Worm (Caenorhabditis elegans) whole organism, L3 larva: ENCODE measurements around the gene cdf-1.

Experiments
- R02D3.7 ChIP-seq: fragments of 150-350 bp; optimal IDR thresholded peaks from 2 replicates; lab custom pipeline; 2014; ENCODE audit warnings: missing biosample characterization, missing genetic modification characterization
- ZK546.5 ChIP-seq: sonication (generic microtip); optimal IDR thresholded peaks from 2 replicates; lab custom pipeline; 2017; ENCODE audit warnings: missing biosample characterization, missing genetic modification characterization
- ama-1 ChIP-seq: fragments of 150-350 bp; optimal IDR thresholded peaks from 2 replicates; lab custom pipeline; 2018
- ceh-16 ChIP-seq: sonication (generic microtip); optimal IDR thresholded peaks from 2 replicates; lab custom pipeline; 2017; ENCODE audit warnings: missing biosample characterization, missing genetic modification characterization
- ceh-28 ChIP-seq: fragments of 150-350 bp; optimal IDR thresholded peaks from 2 replicates; lab custom pipeline; 2014; ENCODE audit warnings: missing biosample characterization, missing genetic modification reagents, missing genetic modification characterization
- ceh-82 ChIP-seq: fragments of 150-350 bp; optimal IDR thresholded peaks from 2 replicates; lab custom pipeline; 2014; ENCODE audit warnings: missing biosample characterization, missing genetic modification characterization
- ceh-9 ChIP-seq: sonication (generic microtip); optimal IDR thresholded peaks from 2 replicates; lab custom pipeline; 2018; ENCODE audit warnings: missing biosample characterization, missing genetic modification characterization
- egl-5 ChIP-seq: fragments of 150-350 bp; optimal IDR thresholded peaks from 2 replicates; lab custom pipeline; 2017; ENCODE audit warnings: missing biosample characterization, missing genetic modification reagents, missing genetic modification characterization, inconsistent platforms
- elt-2 ChIP-seq: sonication (generic microtip); optimal IDR thresholded peaks from 2 replicates; lab custom pipeline; 2016; ENCODE audit warnings: missing genetic modification reagents, mild to moderate bottlenecking, missing genetic modification characterization, missing compliant biosample characterization
- elt-3 ChIP-seq, 3 experiments: fragments of 150-350 bp in 1 of 3; sonication (generic microtip) in 2 of 3; optimal IDR thresholded peaks; 2 replicates in 2 of 3; 4 replicates in 1 of 3; lab custom pipeline; 2014 to 2017; ENCODE audit warnings: missing biosample characterization in 3 of 3, missing genetic modification characterization in 3 of 3
- eor-1 ChIP-seq, 2 experiments: fragments of 150-350 bp; optimal IDR thresholded peaks; 2 replicates each; lab custom pipeline; 2014 to 2018; ENCODE audit warnings: missing biosample characterization in 2 of 2, missing genetic modification characterization in 2 of 2
- fkh-2 ChIP-seq: fragments of 150-350 bp; optimal IDR thresholded peaks from 2 replicates; lab custom pipeline; 2014; ENCODE audit warnings: missing biosample characterization, missing genetic modification reagents, missing genetic modification characterization
- fos-1 ChIP-seq: fragments of 150-350 bp; optimal IDR thresholded peaks from 2 replicates; lab custom pipeline; 2014; ENCODE audit warnings: missing biosample characterization, missing genetic modification characterization
- hmg-11 ChIP-seq: sonication (generic microtip); optimal IDR thresholded peaks from 2 replicates; lab custom pipeline; 2016; ENCODE audit warnings: missing genetic modification characterization, missing compliant biosample characterization
- jun-1 ChIP-seq: fragments of 150-350 bp; optimal IDR thresholded peaks from 2 replicates; lab custom pipeline; 2014; ENCODE audit warnings: missing biosample characterization, missing genetic modification reagents, missing genetic modification characterization
- lsy-12 ChIP-seq: sonication (generic microtip); optimal IDR thresholded peaks from 2 replicates; lab custom pipeline; 2016; ENCODE audit warnings: mild to moderate bottlenecking, missing genetic modification characterization, missing compliant biosample characterization
- mdl-1 ChIP-seq: fragments of 150-350 bp; optimal IDR thresholded peaks from 2 replicates; lab custom pipeline; 2014; ENCODE audit warnings: missing biosample characterization, missing genetic modification characterization
- mml-1 ChIP-seq: fragments of 150-350 bp; sonication (generic microtip); optimal IDR thresholded peaks from 3 replicates; lab custom pipeline; 2014; ENCODE audit warnings: missing biosample characterization, missing genetic modification characterization
- nfya-1 ChIP-seq: sonication (generic microtip); optimal IDR thresholded peaks from 2 replicates; lab custom pipeline; 2017; ENCODE audit warnings: missing genetic modification characterization, mild to moderate bottlenecking, missing compliant biosample characterization, antibody characterized with exemption, moderate library complexity; ENCODE audit not compliant: insufficient read depth
- nhr-11 ChIP-seq: fragments of 150-350 bp; optimal IDR thresholded peaks from 2 replicates; lab custom pipeline; 2014; ENCODE audit warnings: missing biosample characterization, missing genetic modification characterization
- nhr-12 ChIP-seq: fragments of 150-350 bp; optimal IDR thresholded peaks from 2 replicates; lab custom pipeline; 2014; ENCODE audit warnings: missing biosample characterization, missing genetic modification characterization
- nhr-23 ChIP-seq: fragments of 150-350 bp; optimal IDR thresholded peaks from 2 replicates; lab custom pipeline; 2014; ENCODE audit warnings: missing biosample characterization, missing genetic modification reagents, missing genetic modification characterization
- nhr-25 ChIP-seq: sonication (generic microtip); optimal IDR thresholded peaks from 2 replicates; lab custom pipeline; 2017; ENCODE audit warnings: missing biosample characterization, missing genetic modification characterization
- nhr-43 ChIP-seq: sonication (generic microtip); optimal IDR thresholded peaks from 2 replicates; lab custom pipeline; 2016; ENCODE audit warnings: mild to moderate bottlenecking, missing genetic modification characterization, missing compliant biosample characterization; ENCODE audit not compliant: poor library complexity, severe bottlenecking
- nhr-76 ChIP-seq: fragments of 150-350 bp; sonication (generic microtip); optimal IDR thresholded peaks from 5 replicates; lab custom pipeline; 2014; ENCODE audit warnings: missing biosample characterization, missing genetic modification characterization
- nhr-77 ChIP-seq: fragments of 150-350 bp; optimal IDR thresholded peaks from 2 replicates; lab custom pipeline; 2014; ENCODE audit warnings: missing biosample characterization, missing genetic modification characterization
- pha-4 ChIP-seq: fragments of 150-350 bp; optimal IDR thresholded peaks from 2 replicates; lab custom pipeline; 2014; ENCODE audit warnings: missing biosample characterization, missing genetic modification reagents, missing genetic modification characterization
- pqm-1 ChIP-seq: fragments of 150-350 bp; optimal IDR thresholded peaks from 2 replicates; lab custom pipeline; 2017; ENCODE audit warnings: missing biosample characterization, missing genetic modification characterization, inconsistent platforms
- sea-2 ChIP-seq: fragments of 150-350 bp; sonication (generic microtip); optimal IDR thresholded peaks from 4 replicates; lab custom pipeline; 2014; ENCODE audit warnings: missing biosample characterization, missing genetic modification reagents, missing genetic modification characterization
- snpc-4 ChIP-seq: fragments of 150-350 bp; optimal IDR thresholded peaks from 2 replicates; lab custom pipeline; 2014; ENCODE audit warnings: missing biosample characterization, missing genetic modification characterization
- tbx-2 ChIP-seq: sonication (generic microtip); optimal IDR thresholded peaks from 2 replicates; lab custom pipeline; 2016; ENCODE audit warnings: mild to moderate bottlenecking, missing genetic modification characterization, missing compliant biosample characterization
- unc-39 ChIP-seq: sonication (generic microtip); optimal IDR thresholded peaks from 4 replicates; lab custom pipeline; 2017; ENCODE audit warnings: missing biosample characterization, missing genetic modification characterization
- zag-1 ChIP-seq: fragments of 150-350 bp; optimal IDR thresholded peaks from 2 replicates; lab custom pipeline; 2014; ENCODE audit warnings: missing biosample characterization, missing genetic modification characterization
- ztf-11 ChIP-seq: fragments of 150-350 bp; optimal IDR thresholded peaks from 2 replicates; lab custom pipeline; 2014; ENCODE audit warnings: missing biosample characterization, missing genetic modification characterization

Gene cdf-1

DNA sequence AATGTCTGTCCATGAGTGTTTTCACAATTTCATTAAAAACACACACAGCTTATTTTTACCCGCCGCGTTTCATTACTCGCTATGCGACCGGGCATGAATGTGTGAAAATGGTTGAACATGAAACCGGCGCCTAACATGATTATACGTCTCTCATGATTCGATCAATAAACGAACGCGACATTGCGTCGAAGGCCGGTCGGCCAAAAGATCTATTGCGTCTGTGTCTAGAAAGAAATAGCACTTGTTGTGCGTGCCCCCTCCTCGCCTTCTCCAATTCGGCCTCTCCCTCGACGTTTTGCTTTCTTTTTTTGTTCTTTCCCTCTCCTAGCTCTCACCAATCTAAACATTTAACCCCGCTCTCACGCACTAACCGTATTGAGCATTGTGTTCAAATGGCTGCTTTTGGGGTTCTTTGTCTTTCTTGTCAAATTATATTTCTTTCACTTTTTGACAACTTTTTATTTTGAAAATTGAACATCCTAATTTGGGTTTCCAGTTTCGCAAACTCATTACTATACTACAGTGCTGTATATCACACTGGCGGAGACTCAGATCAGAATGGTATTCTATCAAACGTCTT, 46.2 kb upstream of the cdf-1 start:
- TF ChIP-seq nhr-76 (tag; lab: Kevin White, UChicago) = no peak
- no peak for TF ChIP-seq ama-1
- TF ChIP-seq nfya-1 (tag; lab: Kevin White, UChicago) = peak; percentile 16
- TF ChIP-seq egl-5 (tag; lab: Kevin White, UChicago) = peak; percentile 71
- peak; percentile 52 for TF ChIP-seq nhr-25 (tag; lab: Kevin White, UChicago)
- peak; percentile 36 for TF ChIP-seq hmg-11 (tag; lab: Kevin White, UChicago)
- peak; percentile 9 for TF ChIP-seq pha-4 (tag; lab: Kevin White, UChicago)
- peak; percentile 20 for TF ChIP-seq nhr-23 (tag; lab: Kevin White, UChicago)

- no peak for TF ChIP-seq egl-5 (tag; lab: Kevin White, UChicago)
- no peak for TF ChIP-seq elt-3 (tag; optimal IDR thresholded peaks at IDR 0.05; lab: Kevin White, UChicago)
- no peak for TF ChIP-seq fos-1
- TF ChIP-seq zag-1 (tag; lab: Kevin White, UChicago) = no peak
These were observed 38.7 kb upstream of the cdf-1 start for ce11 chrX:6543665-6544064.

- no peak for TF ChIP-seq ceh-82 (tag; lab: Kevin White, UChicago)
- TF ChIP-seq nhr-25 (tag; lab: Kevin White, UChicago) = no peak
- no peak for TF ChIP-seq ZK546.5
- no peak for TF ChIP-seq mdl-1 (tag; lab: Kevin White, UChicago)
- no peak for TF ChIP-seq ztf-11
- TF ChIP-seq, all 47 proteins: peak for 0
These were observed 37.7 kb upstream of the cdf-1 start, which contains the start of gene T14E8.2 for ce11 chrX:6542692-6543091. Gene T14E8.2, plus strand, starts transcription at chrX:6542992.

ce11 chrX:6538068-6538467, 33.1 kb upstream of the cdf-1 start:
- peak; percentile 72 for TF ChIP-seq pqm-1 (tag; lab: Kevin White, UChicago)
- TF ChIP-seq jun-1 = peak; percentile 23
- no peak for TF ChIP-seq eor-1 (tag; optimal IDR thresholded peaks at IDR 0.05; lab: Kevin White, UChicago)
- TF ChIP-seq elt-2 (tag; lab: Kevin White, UChicago) = peak; percentile 88

- no peak for TF ChIP-seq hmg-11 (tag; lab: Kevin White, UChicago)
- TF ChIP-seq fkh-2 (tag; lab: Kevin White, UChicago) = no peak
- TF ChIP-seq ceh-9 (tag; lab: Kevin White, UChicago) = no peak
- TF ChIP-seq elt-2 (tag; lab: Kevin White, UChicago) = peak; percentile 90
- no peak for TF ChIP-seq nfya-1 (tag; lab: Kevin White, UChicago)
- TF ChIP-seq pqm-1 (tag; lab: Kevin White, UChicago) = peak; percentile 73
- TF ChIP-seq R02D3.7 (tag; lab: Kevin White, UChicago) = no peak
- TF ChIP-seq nhr-76 (tag; lab: Kevin White, UChicago) = no peak
- TF ChIP-seq, all 47 proteins: peak for 2
These were observed 31.8 kb upstream of the cdf-1 start, which contains the start of gene ilys-5 for ce11 chrX:6536701-6537279. Gene ilys-5, minus strand, starts transcription at chrX:6536840.

DNA sequence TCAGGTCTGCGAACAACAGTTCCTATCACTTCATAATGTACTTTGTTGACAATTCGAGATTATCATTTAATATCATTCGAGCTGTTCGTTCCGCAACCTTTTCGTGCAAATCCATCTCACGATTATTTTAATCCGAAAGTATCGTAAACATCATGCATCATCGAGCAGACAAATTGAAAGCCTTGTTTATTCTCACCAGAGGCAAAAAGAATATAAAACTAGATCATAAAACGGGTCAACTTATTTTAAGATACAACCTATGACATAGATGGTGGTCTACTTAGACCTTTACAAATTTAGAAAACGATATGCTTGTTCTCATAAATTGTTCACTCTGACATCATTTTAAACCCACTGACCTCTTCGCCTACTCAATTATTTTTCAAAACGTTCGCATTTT, 28.1 kb upstream of the cdf-1 start:
- TF ChIP-seq ceh-28 (tag; lab: Kevin White, UChicago) (no peak), elt-2 (tag; lab: Kevin White, UChicago) (peak; percentile 50)

- TF ChIP-seq nhr-12 (tag; lab: Kevin White, UChicago) (no peak), nfya-1 (tag; lab: Kevin White, UChicago) (peak; percentile 38)
These were observed 27.0 kb upstream of the cdf-1 start for ce11 chrX:6531896-6532295.

DNA sequence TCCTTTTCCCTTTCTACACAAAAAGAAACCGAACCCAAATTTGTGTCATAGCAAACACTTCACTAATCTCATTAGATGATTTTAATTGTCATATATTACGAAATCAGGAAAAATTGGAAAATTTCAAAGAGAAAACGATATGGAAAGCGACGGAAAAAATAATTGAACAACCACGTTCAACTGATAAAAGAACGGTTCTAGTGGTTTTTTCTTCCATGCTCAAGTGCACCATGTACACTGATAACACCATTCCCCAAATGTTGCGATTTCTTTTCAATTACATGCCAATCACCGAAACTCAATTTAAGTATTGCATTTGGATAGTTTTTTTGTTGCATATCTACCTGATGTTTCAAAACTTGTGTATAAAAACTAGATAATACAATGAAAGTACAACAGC, 25.6 kb upstream of the cdf-1 start:
- TF ChIP-seq egl-5 (tag; lab: Kevin White, UChicago) = no peak
- TF ChIP-seq sea-2 = no peak
- no peak for TF ChIP-seq nhr-11 (tag; lab: Kevin White, UChicago)
- TF ChIP-seq ztf-11 = no peak
- peak; percentile 4 for TF ChIP-seq pha-4 (tag; lab: Kevin White, UChicago)
- TF ChIP-seq nhr-25 (tag; lab: Kevin White, UChicago) = no peak
- TF ChIP-seq eor-1 (tag; optimal IDR thresholded peaks at IDR 0.05; lab: Kevin White, UChicago) = no peak
- no peak for TF ChIP-seq zag-1 (tag; lab: Kevin White, UChicago)
- TF ChIP-seq nhr-43 (tag; lab: Kevin White, UChicago) = no peak
- TF ChIP-seq pqm-1 (tag; lab: Kevin White, UChicago) = peak; percentile 21
- peak; percentile 93 for TF ChIP-seq elt-2 (tag; lab: Kevin White, UChicago)
- no peak for TF ChIP-seq lsy-12 (tag; lab: Kevin White, UChicago)
- TF ChIP-seq tbx-2 (tag; lab: Kevin White, UChicago) = no peak
- TF ChIP-seq elt-3 (tag; optimal IDR thresholded peaks at IDR 0.05; lab: Kevin White, UChicago) = no peak
- TF ChIP-seq unc-39 (tag; lab: Kevin White, UChicago) = no peak
- no peak for TF ChIP-seq nfya-1 (tag; lab: Kevin White, UChicago)
- no peak for TF ChIP-seq nhr-77 (tag; lab: Kevin White, UChicago)
- no peak for TF ChIP-seq ceh-28 (tag; lab: Kevin White, UChicago)
- TF ChIP-seq hmg-11 (tag; lab: Kevin White, UChicago) = no peak
- TF ChIP-seq ceh-16 (tag; lab: Kevin White, UChicago) = no peak
- TF ChIP-seq ama-1 = no peak
- no peak for TF ChIP-seq snpc-4 (tag; lab: Kevin White, UChicago)
- TF ChIP-seq mml-1 (tag; lab: Kevin White, UChicago) = no peak
- TF ChIP-seq nhr-76 (tag; lab: Kevin White, UChicago) = no peak
